Worm (Caenorhabditis elegans) whole organism, midembryonic: Measurements from ENCODE around the gene nas-15.

Experiments used
- T22C8.4 ChIP-seq: fragments of 200-800 bp; sonication (Bioruptor generic); IDR thresholded peaks from 2 replicates; pipeline ENCODE4 v1.3.6; 2022; ENCODE audit warnings: missing genetic modification characterization, missing compliant biosample characterization
- cog-1 ChIP-seq: sonication (generic microtip); optimal IDR thresholded peaks from 2 replicates; lab custom pipeline; 2016; ENCODE audit warnings: missing genetic modification characterization, missing compliant biosample characterization
- klf-2 ChIP-seq: fragments of 200-800 bp; sonication (Bioruptor generic); conservative IDR thresholded peaks from 2 replicates; pipeline ENCODE4 v1.3.6; 2022; ENCODE audit warnings: missing genetic modification reagents, missing genetic modification characterization, missing compliant biosample characterization
- med-1 ChIP-seq: sonication (generic microtip); optimal IDR thresholded peaks from 2 replicates; lab custom pipeline; 2017; ENCODE audit warnings: missing genetic modification characterization, mild to moderate bottlenecking, missing compliant biosample characterization, antibody characterized with exemption, missing genetic modification reagents; ENCODE audit not compliant: insufficient read depth
- ref-1 ChIP-seq: fragments of 200-800 bp; sonication (Bioruptor generic); conservative IDR thresholded peaks from 2 replicates; pipeline ENCODE4 v1.3.6; 2022; ENCODE audit warnings: missing genetic modification reagents, missing genetic modification characterization, missing compliant biosample characterization
- tab-1 ChIP-seq: fragments of 200-800 bp; sonication (Bioruptor generic); IDR thresholded peaks from 2 replicates; pipeline ENCODE4 v1.3.6; 2022; ENCODE audit warnings: missing genetic modification characterization, missing compliant biosample characterization
- ztf-23 ChIP-seq: fragments of 200-800 bp; sonication (Bioruptor generic); IDR thresholded peaks from 2 replicates; pipeline ENCODE4 v1.3.6; 2022; ENCODE audit warnings: missing genetic modification reagents, missing genetic modification characterization, missing compliant biosample characterization
- ztf-29 ChIP-seq: fragments of 200-800 bp; sonication (Bioruptor generic); IDR thresholded peaks from 2 replicates; pipeline ENCODE4 v1.3.6; 2022; ENCODE audit warnings: missing genetic modification reagents, missing genetic modification characterization, missing compliant biosample characterization

ce11 chrX:806515-806914 lies 29.0 kb downstream of the nas-15 start:
- TF ChIP-seq T22C8.4 (GFP tag; lab: Robert Waterston, UW) (no peak), ztf-23 (GFP tag; lab: Robert Waterston, UW) (peak; percentile 85), cog-1 (peak; percentile 98), tab-1 (peak; percentile 83), ztf-29 (GFP tag; lab: Robert Waterston, UW) (peak; percentile 73), ref-1 (GFP tag; lab: Robert Waterston, UW) (0 out of 2 replicates have a peak, but pooled peaks have one; percentile 16), klf-2 (GFP tag; lab: Robert Waterston, UW) (peak; percentile 87), med-1 (GFP tag; lab: Kevin White, UChicago) (peak; percentile 57)
